Worm (Caenorhabditis elegans): Measurements from ENCODE around the gene hpl-2.

The hpl-2 gene

ce11 chrIII:10719057-10719456 is 36.3 kb downstream of the hpl-2 start:
- TF ChIP-seq T26A8.4 (GFP tag; IDR thresholded peaks at IDR 0.05) = peak; percentile 57
- peak; percentile 62 for TF ChIP-seq dmd-6 (GFP tag; IDR thresholded peaks at IDR 0.05)
- no peak for TF ChIP-seq cey-2 (tag; optimal IDR thresholded peaks at IDR 0.05; ENCODE audit: borderline replicate concordance, insufficient read depth)
- TF ChIP-seq Y75B8A.6 (GFP tag; IDR thresholded peaks at IDR 0.05) = 0 out of 2 replicates have a peak, but pooled peaks have one; percentile 57
- 0 out of 2 replicates have a peak, but pooled peaks have one; percentile 16 for TF ChIP-seq lin-38 (GFP tag; IDR thresholded peaks at IDR 0.05)
- TF ChIP-seq zfp-3 (GFP tag; conservative IDR thresholded peaks at IDR 0.05) = no peak
- peak in 1 of 2 experiments; percentile 21 for TF ChIP-seq lsy-2 (tag; optimal IDR thresholded peaks at IDR 0.05)
- peak; percentile 33 for TF ChIP-seq mep-1 (tag; optimal IDR thresholded peaks at IDR 0.05)
- TF ChIP-seq arid-1 (GFP tag; conservative IDR thresholded peaks at IDR 0.05) = 0 out of 2 replicates have a peak, but pooled peaks have one; percentile 27
- TF ChIP-seq lin-29 (GFP tag; IDR thresholded peaks at IDR 0.05) = no peak
- TF ChIP-seq daf-16 (GFP tag; optimal IDR thresholded peaks at IDR 0.05) = no peak
- TF ChIP-seq daf-16 (tag; optimal IDR thresholded peaks at IDR 0.05) = peak; percentile 22
- TF ChIP-seq set-16 (GFP tag; IDR thresholded peaks at IDR 0.05) = no peak
- TF ChIP-seq mes-2 (tag; optimal IDR thresholded peaks at IDR 0.05; ENCODE audit: poor library complexity, severe bottlenecking) = peak; percentile 40
- TF ChIP-seq hlh-30 (tag; optimal IDR thresholded peaks at IDR 0.05; ENCODE audit: insufficient read depth) = peak; percentile 61
- 0 out of 2 replicates have a peak, but pooled peaks have one; percentile 33 for TF ChIP-seq tra-1 (GFP tag; IDR thresholded peaks at IDR 0.05)
- peak in 1 of 2 experiments; percentile 69 for TF ChIP-seq mdl-1 (tag; optimal IDR thresholded peaks at IDR 0.05)
- TF ChIP-seq mxl-3 (GFP tag; optimal IDR thresholded peaks at IDR 0.05) = peak; percentile 56
- TF ChIP-seq lin-1 (GFP tag; IDR thresholded peaks at IDR 0.05) = 0 out of 2 replicates have a peak, but pooled peaks have one; percentile 23
- TF ChIP-seq pqm-1 (tag; optimal IDR thresholded peaks at IDR 0.05) = peak; percentile 43
- peak; percentile 79 for TF ChIP-seq nhr-28 (tag; optimal IDR thresholded peaks at IDR 0.05)
- peak; percentile 31 for TF ChIP-seq nhr-10 (tag; optimal IDR thresholded peaks at IDR 0.05)
- peak; percentile 9 for TF ChIP-seq duxl-1 (tag; optimal IDR thresholded peaks at IDR 0.05; ENCODE audit: poor library complexity)
- TF ChIP-seq nhr-77 (tag; optimal IDR thresholded peaks at IDR 0.05) = peak; percentile 65
- TF ChIP-seq mdt-29 (GFP tag; IDR thresholded peaks at IDR 0.05) = 0 out of 2 replicates have a peak, but pooled peaks have one; percentile 41
- peak; percentile 68 for TF ChIP-seq dve-1 (tag; optimal IDR thresholded peaks at IDR 0.05; ENCODE audit: insufficient read depth)
- peak; percentile 86 for TF ChIP-seq hlh-11 (tag; optimal IDR thresholded peaks at IDR 0.05)
- peak; percentile 12 for TF ChIP-seq nhr-48 (tag; optimal IDR thresholded peaks at IDR 0.05)
- no peak for TF ChIP-seq ama-1 (optimal IDR thresholded peaks at IDR 0.05)
- TF ChIP-seq T20F7.1 (GFP tag; optimal IDR thresholded peaks at IDR 0.05) = peak; percentile 29
- TF ChIP-seq hmg-1.1 (GFP tag; IDR thresholded peaks at IDR 0.05) = no peak
- TF ChIP-seq daf-12 (tag; optimal IDR thresholded peaks at IDR 0.05) = no peak
- no peak for TF ChIP-seq F26F4.8 (GFP tag; conservative IDR thresholded peaks at IDR 0.05)
- TF ChIP-seq nhr-237 (tag; optimal IDR thresholded peaks at IDR 0.05) = no peak

ce11 chrIII:10718078-10718477 is 37.3 kb downstream of the hpl-2 start:
- TF ChIP-seq ctbp-1 (GFP tag; IDR thresholded peaks at IDR 0.05) = no peak
- TF ChIP-seq mdt-29 (GFP tag; IDR thresholded peaks at IDR 0.05) = 0 out of 2 replicates have a peak, but pooled peaks have one; percentile 23
- peak; percentile 88 for TF ChIP-seq nhr-28 (tag; optimal IDR thresholded peaks at IDR 0.05)
- TF ChIP-seq lsy-2 (tag; optimal IDR thresholded peaks at IDR 0.05) = peak in 1 of 2 experiments; percentile 41
- TF ChIP-seq ceh-82 (tag; optimal IDR thresholded peaks at IDR 0.05) = no peak
- TF ChIP-seq set-16 (GFP tag; IDR thresholded peaks at IDR 0.05) = no peak
- TF ChIP-seq pha-4 (GFP tag; IDR thresholded peaks at IDR 0.05) = no peak
- no peak for TF ChIP-seq pha-4 (tag; optimal IDR thresholded peaks at IDR 0.05)
- no peak for TF ChIP-seq Y48G9A.11 (GFP tag; IDR thresholded peaks at IDR 0.05)
- peak; percentile 27 for TF ChIP-seq hlh-11 (tag; optimal IDR thresholded peaks at IDR 0.05)
- TF ChIP-seq F26F4.8 (GFP tag; conservative IDR thresholded peaks at IDR 0.05) = no peak
